Worm (Caenorhabditis elegans) whole organism, early embryonic: ENCODE data around the gene col-87.

Experiments
- B0310.2 ChIP-seq: sonication (generic microtip); optimal IDR thresholded peaks from 2 replicates; lab custom pipeline; 2016; ENCODE audit warnings: mild to moderate bottlenecking, missing genetic modification characterization, missing compliant biosample characterization
- aly-1 ChIP-seq: sonication (generic microtip); optimal IDR thresholded peaks from 2 replicates; lab custom pipeline; 2016; ENCODE audit warnings: missing genetic modification characterization, missing compliant biosample characterization
- ama-1 ChIP-seq: fragments of 150-350 bp; optimal IDR thresholded peaks from 2 replicates; lab custom pipeline; 2014
- ets-7 ChIP-seq: sonication (generic microtip); optimal IDR thresholded peaks from 2 replicates; lab custom pipeline; 2016; ENCODE audit warnings: missing genotype, missing genetic modification characterization, missing compliant biosample characterization
- flt-1 ChIP-seq: fragments of 200-800 bp; sonication (Bioruptor generic); IDR thresholded peaks from 2 replicates; pipeline ENCODE4 v1.3.6; 2022; ENCODE audit warnings: missing genetic modification characterization, missing compliant biosample characterization
- hnd-1 ChIP-seq: sonication (generic microtip); optimal IDR thresholded peaks from 2 replicates; lab custom pipeline; 2016; ENCODE audit warnings: missing genetic modification characterization, missing compliant biosample characterization
- pes-1 ChIP-seq: fragments of 200-800 bp; sonication (Bioruptor generic); IDR thresholded peaks from 2 replicates; pipeline ENCODE4 v1.3.6; 2022; ENCODE audit warnings: missing genetic modification reagents, missing genetic modification characterization, missing compliant biosample characterization
- tbx-11 ChIP-seq: fragments of 200-800 bp; sonication (Bioruptor generic); IDR thresholded peaks from 2 replicates; pipeline ENCODE4 v1.3.6; 2022; ENCODE audit warnings: missing genetic modification characterization, missing compliant biosample characterization
- tbx-37 ChIP-seq: fragments of 200-800 bp; sonication (Bioruptor generic); conservative IDR thresholded peaks from 2 replicates; pipeline ENCODE4 v1.3.6; 2022; ENCODE audit warnings: missing genetic modification reagents, missing genetic modification characterization, missing compliant biosample characterization

ce11 chrII:14100963-14101362, 6.5 kb upstream of the col-87 start, which contains the start of gene bkip-1:
- TF ChIP-seq hnd-1 (tag; lab: Kevin White, UChicago) = no peak
- no peak for TF ChIP-seq tbx-11 (GFP tag; lab: Robert Waterston, UW)
- TF ChIP-seq B0310.2 (tag; lab: Kevin White, UChicago) = no peak
- no peak for TF ChIP-seq ama-1 (lab: Kevin White, UChicago)
- TF ChIP-seq pes-1 (GFP tag; lab: Robert Waterston, UW) = no peak
- TF ChIP-seq aly-1 = no peak
- TF ChIP-seq flt-1 (GFP tag; lab: Robert Waterston, UW) = no peak
- no peak for TF ChIP-seq tbx-37 (GFP tag; lab: Robert Waterston, UW)
- no peak for TF ChIP-seq ets-7 (tag; lab: Kevin White, UChicago)
